Fruit fly (Drosophila melanogaster): ENCODE data around the gene CG14085.

CG14085 gene

DNA sequence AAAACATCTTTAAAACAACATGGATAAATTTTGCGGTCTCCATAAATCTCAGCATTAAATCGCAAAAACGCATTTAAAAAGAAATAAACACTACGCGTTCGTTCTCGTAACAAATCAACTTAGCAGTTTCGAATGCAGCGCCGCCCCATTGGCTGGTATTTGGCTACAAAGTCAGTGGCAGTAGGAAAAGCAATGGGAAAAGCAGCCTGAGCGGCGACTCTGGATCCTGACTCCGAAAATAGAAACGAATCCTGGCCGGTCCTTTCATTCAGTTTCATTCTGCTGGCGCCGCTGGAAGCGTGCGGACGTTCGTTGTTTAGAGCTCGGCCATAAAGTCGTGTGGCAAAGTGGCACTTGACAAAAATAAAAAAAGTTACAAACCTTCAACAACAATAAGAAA lies 6.3 kb downstream of the CG14085 start, which contains the start of gene CG14086:
Gene CG14086 (plus strand): TSS at position 301 of the 400 bp plus-strand sequence.
- TF ChIP-seq GATAd (GFP tag; optimal IDR thresholded peaks at IDR 0.05) (no peak), dmrt93B (GFP tag; optimal IDR thresholded peaks at IDR 0.05) (no peak), Hr83 (GFP tag; optimal IDR thresholded peaks at IDR 0.05; ENCODE audit: poor library complexity, severe bottlenecking) (no peak), Myc (optimal IDR thresholded peaks at IDR 0.05) (no peak), CG32264 (GFP tag; optimal IDR thresholded peaks at IDR 0.05) (no peak), tai (GFP tag; optimal IDR thresholded peaks at IDR 0.05) (no peak), Dfd (GFP tag; optimal IDR thresholded peaks at IDR 0.05) (no peak), Dif (GFP tag; optimal IDR thresholded peaks at IDR 0.05; ENCODE audit: partially characterized antibody) (no peak), Sp1 (GFP tag; optimal IDR thresholded peaks at IDR 0.05) (no peak), fru (GFP tag; optimal IDR thresholded peaks at IDR 0.05) (no peak), CG9705 (GFP tag; optimal IDR thresholded peaks at IDR 0.05) (no peak), dl (GFP tag; optimal IDR thresholded peaks at IDR 0.05; ENCODE audit: insufficient read depth in 1 of 2, partially characterized antibody in 2 of 2) (no peak), h (GFP tag; optimal IDR thresholded peaks at IDR 0.05) (no peak), lola (GFP tag; optimal IDR thresholded peaks at IDR 0.05) (no peak)

- TF ChIP-seq psq (GFP tag; optimal IDR thresholded peaks at IDR 0.05) (no peak), usp (GFP tag; optimal IDR thresholded peaks at IDR 0.05) (no peak), Dfd (GFP tag; optimal IDR thresholded peaks at IDR 0.05) (peak; percentile 98)
Measured at dm6 chr3L:19280283-19280682, 11.1 kb downstream of the CG14085 start.

dm6 chr3L:19280700-19281099 lies 11.5 kb downstream of the CG14085 start, which contains the start of gene CG14089:
Gene CG14089 (minus strand): TSS chr3L:19280800.
- TF ChIP-seq CrebA (GFP tag; optimal IDR thresholded peaks at IDR 0.05; ENCODE audit: borderline replicate concordance) (no peak), Myc (optimal IDR thresholded peaks at IDR 0.05) (no peak), Jra (GFP tag; optimal IDR thresholded peaks at IDR 0.05) (no peak), dl (GFP tag; optimal IDR thresholded peaks at IDR 0.05; ENCODE audit: insufficient read depth in 1 of 2, partially characterized antibody in 2 of 2) (no peak), tai (GFP tag; optimal IDR thresholded peaks at IDR 0.05) (no peak), Mio (GFP tag; optimal IDR thresholded peaks at IDR 0.05) (no peak), dsf (GFP tag; optimal IDR thresholded peaks at IDR 0.05; ENCODE audit: borderline replicate concordance) (no peak), br (GFP tag; optimal IDR thresholded peaks at IDR 0.05) (no peak), CG9705 (GFP tag; optimal IDR thresholded peaks at IDR 0.05) (no peak), jim (GFP tag; optimal IDR thresholded peaks at IDR 0.05) (no peak), Abd-B (GFP tag; optimal IDR thresholded peaks at IDR 0.05) (no peak)

- no peak for TF ChIP-seq Jra (GFP tag; optimal IDR thresholded peaks at IDR 0.05)
- no peak for TF ChIP-seq pan (optimal IDR thresholded peaks at IDR 0.05)
- no peak for TF ChIP-seq lola (GFP tag; optimal IDR thresholded peaks at IDR 0.05)
- TF ChIP-seq Rel (GFP tag; optimal IDR thresholded peaks at IDR 0.05), result no peak
- TF ChIP-seq Rel (tag; optimal IDR thresholded peaks at IDR 0.05), result peak; percentile 80
- no peak for TF ChIP-seq OdsH (GFP tag; optimal IDR thresholded peaks at IDR 0.05)
- no peak for TF ChIP-seq sage (GFP tag; optimal IDR thresholded peaks at IDR 0.05)
Measured at dm6 chr3L:19288395-19288969, 19.3 kb downstream of the CG14085 start.

DNA sequence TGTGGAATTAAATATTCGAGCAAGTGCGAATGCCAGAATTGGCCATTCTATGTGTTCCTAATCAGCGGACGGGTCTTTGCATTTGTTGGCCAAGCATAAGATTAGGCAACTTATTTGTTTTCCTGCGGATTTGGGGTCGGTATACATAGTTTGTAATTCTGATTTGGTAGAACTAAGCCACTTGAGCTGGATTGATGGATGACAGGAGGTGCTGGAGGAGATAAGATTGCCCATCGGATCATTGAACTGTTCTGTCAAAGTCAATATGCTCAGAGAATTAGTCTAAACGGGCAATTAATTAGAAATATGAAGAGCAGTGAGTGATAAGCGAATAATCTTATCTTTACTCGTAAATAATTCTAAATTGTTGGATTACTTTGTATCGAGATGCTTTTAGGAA lies 20.3 kb downstream of the CG14085 start:
- TF ChIP-seq sage (GFP tag; optimal IDR thresholded peaks at IDR 0.05), result no peak
- no peak for TF ChIP-seq woc (GFP tag; optimal IDR thresholded peaks at IDR 0.05)

- TF ChIP-seq Dif (GFP tag; optimal IDR thresholded peaks at IDR 0.05; ENCODE audit: partially characterized antibody) (peak; percentile 7), dsf (GFP tag; optimal IDR thresholded peaks at IDR 0.05; ENCODE audit: borderline replicate concordance) (no peak), Abd-B (GFP tag; optimal IDR thresholded peaks at IDR 0.05) (no peak), tai (GFP tag; optimal IDR thresholded peaks at IDR 0.05) (no peak), sv (GFP tag; optimal IDR thresholded peaks at IDR 0.05) (no peak), sage (GFP tag; optimal IDR thresholded peaks at IDR 0.05) (peak; percentile 12), woc (GFP tag; optimal IDR thresholded peaks at IDR 0.05) (no peak), dmrt93B (GFP tag; optimal IDR thresholded peaks at IDR 0.05) (no peak), ey (GFP tag; optimal IDR thresholded peaks at IDR 0.05) (no peak), Rel (GFP tag; optimal IDR thresholded peaks at IDR 0.05) (no peak), Rel (tag; optimal IDR thresholded peaks at IDR 0.05) (peak; percentile 73), Hnf4 (GFP tag; optimal IDR thresholded peaks at IDR 0.05) (no peak), psq (GFP tag; optimal IDR thresholded peaks at IDR 0.05) (no peak), GATAd (GFP tag; optimal IDR thresholded peaks at IDR 0.05) (no peak), foxo (GFP tag; optimal IDR thresholded peaks at IDR 0.05) (no peak), Jra (GFP tag; optimal IDR thresholded peaks at IDR 0.05) (no peak), brk (GFP tag; optimal IDR thresholded peaks at IDR 0.05) (no peak), N (GFP tag; optimal IDR thresholded peaks at IDR 0.05) (no peak), h (GFP tag; optimal IDR thresholded peaks at IDR 0.05) (no peak), pan (optimal IDR thresholded peaks at IDR 0.05) (no peak), fru (GFP tag; optimal IDR thresholded peaks at IDR 0.05) (no peak)
Measured at dm6 chr3L:19291465-19292413, 22.6 kb downstream of the CG14085 start.

All from whole organism, wandering third instar larva.